Worm (Caenorhabditis elegans) whole organism, young adult: ENCODE data around the gene sre-45.

ENCODE experiments used
- F39B2.1 ChIP-seq: fragments of 200-800 bp; sonication (Bioruptor generic); IDR thresholded peaks from 2 replicates; pipeline ENCODE4 v1.3.6; 2022; ENCODE audit warnings: missing genetic modification reagents, missing genetic modification characterization, missing compliant biosample characterization
- T26A5.8 ChIP-seq: sonication (generic microtip); optimal IDR thresholded peaks from 2 replicates; lab custom pipeline; 2016; ENCODE audit warnings: missing genetic modification characterization, missing compliant biosample characterization
- bed-2 ChIP-seq: fragments of 200-800 bp; sonication (Bioruptor generic); IDR thresholded peaks from 2 replicates; pipeline ENCODE4 v1.3.6; 2022; ENCODE audit warnings: missing genetic modification reagents, missing genetic modification characterization, missing compliant biosample characterization
- ceh-58 ChIP-seq: fragments of 200-800 bp; sonication (Bioruptor generic); IDR thresholded peaks from 2 replicates; pipeline ENCODE4 v1.3.6; 2022; ENCODE audit warnings: missing genetic modification characterization, missing compliant biosample characterization
- dox-1 ChIP-seq: fragments of 200-800 bp; sonication (Bioruptor generic); IDR thresholded peaks from 2 replicates; pipeline ENCODE4 v1.3.6; 2022; ENCODE audit warnings: missing genetic modification reagents, missing genetic modification characterization, missing compliant biosample characterization
- snpc-4 ChIP-seq, 5 experiments: fragments of 150-350 bp in 1 of 5; sonication (generic microtip) in 4 of 5; optimal IDR thresholded peaks; 2 replicates each; lab custom pipeline; 2014 to 2018; ENCODE audit warnings: missing genetic modification characterization in 5 of 5, missing biosample characterization in 3 of 5, antibody characterized with exemption in 2 of 5, mild to moderate bottlenecking in 2 of 5, missing compliant biosample characterization in 2 of 5, missing genotype in 2 of 5, moderate library complexity in 2 of 5, missing genetic modification reagents in 1 of 5
- ztf-22 ChIP-seq: fragments of 200-800 bp; sonication (Bioruptor generic); optimal IDR thresholded peaks from 2 replicates; lab custom pipeline; 2018; ENCODE audit warnings: mild to moderate bottlenecking, missing genetic modification characterization, moderate library complexity, missing compliant biosample characterization
- ztf-3 ChIP-seq: fragments of 200-800 bp; sonication (Bioruptor generic); optimal IDR thresholded peaks from 2 replicates; lab custom pipeline; 2018; ENCODE audit warnings: mild to moderate bottlenecking, missing genetic modification characterization, missing compliant biosample characterization

- TF ChIP-seq T26A5.8 (tag; lab: Kevin White, UChicago) (no peak), F39B2.1 (no peak), ztf-22 (no peak), ceh-58 (GFP tag; lab: Robert Waterston, UW) (no peak), ztf-3 (GFP tag; lab: Kevin White, UChicago) (no peak), snpc-4 (GFP tag; optimal IDR thresholded peaks at IDR 0.05; lab: Kevin White, UChicago) (no peak), snpc-4 (tag; optimal IDR thresholded peaks at IDR 0.05; lab: Kevin White, UChicago) (no peak), bed-2 (GFP tag; lab: Robert Waterston, UW) (no peak), dox-1 (no peak)
Observed at ce11 chrII:13492948-13493347, 24.8 kb upstream of the sre-45 start, which contains the start of gene F45H10.2.
